Fruit fly (Drosophila melanogaster) whole organism, adult: Measurements from ENCODE around the gene Plp.
A peak's percentile ranks its signal among the peaks of the same experiment; 100 is the strongest.

Source experiments
- CG11617 ChIP-seq: fragments of 200-800 bp; sonication (Bioruptor generic); optimal IDR thresholded peaks from 2 replicates; lab custom pipeline; 2017; ENCODE audit warnings: mild to moderate bottlenecking, missing biosample characterization, missing genetic modification reagents, missing genetic modification characterization
- CG12768 ChIP-seq: fragments of 200-800 bp; sonication (Bioruptor generic); optimal IDR thresholded peaks from 2 replicates; lab custom pipeline; 2017; ENCODE audit warnings: missing biosample characterization, missing genetic modification characterization, mild to moderate bottlenecking, moderate library complexity, missing genetic modification reagents
- CG14711 ChIP-seq: fragments of 200-800 bp; sonication (Bioruptor generic); optimal IDR thresholded peaks from 2 replicates; lab custom pipeline; 2018; ENCODE audit warnings: missing biosample characterization, mild to moderate bottlenecking, missing genetic modification characterization, moderate library complexity
- CG1620 ChIP-seq: fragments of 200-800 bp; sonication (Bioruptor generic); optimal IDR thresholded peaks from 2 replicates; lab custom pipeline; 2016; ENCODE audit warnings: missing biosample characterization, missing genetic modification characterization
- CG33017 ChIP-seq: fragments of 200-800 bp; sonication (Bioruptor generic); optimal IDR thresholded peaks from 2 replicates; lab custom pipeline; 2018; ENCODE audit warnings: missing biosample characterization, mild to moderate bottlenecking, missing genetic modification characterization, moderate library complexity
- CG5204 ChIP-seq: fragments of 200-800 bp; sonication (Bioruptor generic); optimal IDR thresholded peaks from 2 replicates; lab custom pipeline; 2016; ENCODE audit warnings: missing biosample characterization, missing genetic modification characterization
- CG7045 ChIP-seq: fragments of 200-800 bp; sonication (Bioruptor generic); optimal IDR thresholded peaks from 2 replicates; lab custom pipeline; 2017; ENCODE audit warnings: missing biosample characterization, mild to moderate bottlenecking, missing genetic modification characterization
- CG7101 ChIP-seq: fragments of 200-800 bp; sonication (Bioruptor generic); optimal IDR thresholded peaks from 2 replicates; lab custom pipeline; 2018; ENCODE audit warnings: missing biosample characterization, mild to moderate bottlenecking, missing genetic modification characterization, moderate library complexity
- Clk ChIP-seq: fragments of 200-800 bp; sonication (Bioruptor generic); optimal IDR thresholded peaks from 2 replicates; lab custom pipeline; 2017; ENCODE audit warnings: missing biosample characterization, missing genetic modification characterization
- Crg-1 ChIP-seq: fragments of 200-800 bp; sonication (Bioruptor generic); optimal IDR thresholded peaks from 2 replicates; lab custom pipeline; 2016; ENCODE audit warnings: missing biosample characterization, missing genetic modification characterization
- Hr96 ChIP-seq: fragments of 200-800 bp; sonication (Bioruptor generic); optimal IDR thresholded peaks from 2 replicates; lab custom pipeline; 2016; ENCODE audit warnings: missing biosample characterization, missing genetic modification characterization
- Mnt ChIP-seq: fragments of 200-800 bp; sonication (Bioruptor generic); optimal IDR thresholded peaks from 2 replicates; lab custom pipeline; 2016; ENCODE audit warnings: missing biosample characterization, mild to moderate bottlenecking, missing genetic modification characterization
- bab1 ChIP-seq: fragments of 200-800 bp; sonication (Bioruptor generic); optimal IDR thresholded peaks from 3 replicates; lab custom pipeline; 2019; ENCODE audit warnings: missing biosample characterization, mild to moderate bottlenecking, missing genetic modification characterization, moderate library complexity
- cic ChIP-seq: fragments of 200-800 bp; sonication (Bioruptor generic); optimal IDR thresholded peaks from 2 replicates; lab custom pipeline; 2017; ENCODE audit warnings: missing biosample characterization, mild to moderate bottlenecking, missing genetic modification characterization, moderate library complexity
- cnc ChIP-seq, 2 experiments: fragments of >200 bp; optimal IDR thresholded peaks; 2 replicates each; lab custom pipeline; 2017
- kay ChIP-seq: fragments of 200-800 bp; sonication (Bioruptor generic); peaks from one replicate; lab custom pipeline; 2016; ENCODE audit warnings: missing biosample characterization, missing genetic modification characterization, borderline replicate concordance
- ovo ChIP-seq: fragments of 200-800 bp; sonication (Bioruptor generic); optimal IDR thresholded peaks from 2 replicates; lab custom pipeline; 2016; ENCODE audit warnings: missing biosample characterization, missing genetic modification characterization
- pad ChIP-seq: fragments of 200-800 bp; sonication (Bioruptor generic); optimal IDR thresholded peaks from 3 replicates; lab custom pipeline; 2017; ENCODE audit warnings: missing biosample characterization, missing genetic modification characterization, mild to moderate bottlenecking, moderate library complexity, missing genetic modification reagents
- tj ChIP-seq: fragments of 200-800 bp; sonication (Bioruptor generic); optimal IDR thresholded peaks from 3 replicates; lab custom pipeline; 2017; ENCODE audit warnings: missing biosample characterization, mild to moderate bottlenecking, missing genetic modification characterization, moderate library complexity
- toe ChIP-seq: fragments of 200-800 bp; sonication (Bioruptor generic); optimal IDR thresholded peaks from 2 replicates; lab custom pipeline; 2016; ENCODE audit warnings: missing biosample characterization, missing genetic modification characterization

Plp gene

DNA sequence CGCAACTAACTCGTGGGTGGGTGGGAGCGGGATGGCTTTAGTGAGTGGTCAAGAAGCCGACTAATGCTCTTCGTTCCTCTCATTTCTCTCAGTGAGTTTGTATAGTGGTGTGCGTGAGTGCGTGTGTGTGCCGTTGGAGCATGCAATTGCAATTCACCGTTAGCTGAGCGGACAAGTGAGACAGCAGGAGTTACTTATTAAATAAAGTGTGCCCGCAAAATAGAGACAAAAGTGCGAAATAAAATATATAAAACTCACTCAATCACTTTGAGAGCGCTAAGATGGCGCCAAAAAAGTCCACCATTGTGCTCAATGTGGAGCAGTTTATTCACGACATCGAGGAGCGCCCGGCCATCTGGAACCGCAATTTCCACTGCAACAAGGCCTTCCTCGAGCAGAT lies 14.0 kb upstream of the Plp start:
- TF ChIP-seq ovo (peak; percentile 45), CG14711 (tag; lab: Kevin White, UChicago) (no peak), CG7101 (no peak), Hr96 (no peak), CG1620 (GFP tag; lab: Kevin White, UChicago) (no peak), CG12768 (GFP tag; lab: Kevin White, UChicago) (no peak), cnc (optimal IDR thresholded peaks at IDR 0.05; lab: Kevin White, UChicago) (no peak), bab1 (GFP tag; lab: Kevin White, UChicago) (no peak), CG7045 (no peak), pad (GFP tag; lab: Kevin White, UChicago) (peak; percentile 24)

DNA sequence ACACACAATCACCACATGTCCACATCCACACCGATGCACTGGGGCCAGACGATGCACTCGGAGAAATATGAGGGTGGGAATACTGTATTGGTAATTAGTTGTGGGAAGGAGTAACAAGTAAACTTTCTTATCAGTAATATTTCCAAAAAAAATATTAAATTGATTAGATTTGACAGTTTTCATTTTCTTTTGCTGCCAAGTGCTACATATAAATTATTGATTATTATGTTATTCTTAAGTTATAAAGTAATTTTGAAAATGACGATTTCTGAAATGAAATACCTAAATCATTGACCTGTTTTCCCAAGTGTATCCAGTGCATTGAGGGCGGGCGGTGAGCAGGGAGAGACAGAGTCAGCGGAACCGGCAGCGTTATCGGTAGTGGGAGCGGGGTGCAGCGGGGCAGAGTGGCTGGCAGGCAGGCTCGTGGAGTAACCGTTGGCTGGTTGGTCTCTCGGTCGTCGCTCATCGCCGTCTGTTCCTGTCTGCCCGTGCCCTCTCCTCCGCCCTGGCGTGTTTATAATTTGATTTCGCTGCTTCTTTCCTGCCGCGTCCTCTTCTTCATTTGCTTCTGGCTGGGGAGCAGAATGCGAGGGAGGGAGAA lies 13.4 kb upstream of the Plp start:
- TF ChIP-seq CG7045 = peak; percentile 24
- TF ChIP-seq CG33017 (tag; lab: Kevin White, UChicago) = peak; percentile 19
- peak; percentile 66 for TF ChIP-seq pad (GFP tag; lab: Kevin White, UChicago)
- no peak for TF ChIP-seq Clk (GFP tag; lab: Kevin White, UChicago)
- TF ChIP-seq CG5204 (GFP tag; lab: Kevin White, UChicago) = peak; percentile 7
- TF ChIP-seq CG7101 = peak; percentile 64
- peak; percentile 31 for TF ChIP-seq kay
- TF ChIP-seq CG1620 (GFP tag; lab: Kevin White, UChicago) = no peak
- no peak for TF ChIP-seq Crg-1
- no peak for TF ChIP-seq cic (GFP tag; lab: Kevin White, UChicago)
- TF ChIP-seq CG12768 (GFP tag; lab: Kevin White, UChicago) = no peak
- no peak for TF ChIP-seq Mnt (GFP tag; lab: Kevin White, UChicago)
- peak; percentile 7 for TF ChIP-seq Hr96
- TF ChIP-seq CG14711 (tag; lab: Kevin White, UChicago) = peak; percentile 60
- TF ChIP-seq ovo = no peak
- TF ChIP-seq toe (GFP tag; lab: Kevin White, UChicago) = peak; percentile 10
- TF ChIP-seq tj (GFP tag; lab: Kevin White, UChicago) = peak; percentile 5
- peak; percentile 52 for TF ChIP-seq bab1 (GFP tag; lab: Kevin White, UChicago)
- TF ChIP-seq cnc (optimal IDR thresholded peaks at IDR 0.05; lab: Kevin White, UChicago) = no peak
- TF ChIP-seq CG11617 (GFP tag; lab: Kevin White, UChicago) = peak; percentile 63

DNA sequence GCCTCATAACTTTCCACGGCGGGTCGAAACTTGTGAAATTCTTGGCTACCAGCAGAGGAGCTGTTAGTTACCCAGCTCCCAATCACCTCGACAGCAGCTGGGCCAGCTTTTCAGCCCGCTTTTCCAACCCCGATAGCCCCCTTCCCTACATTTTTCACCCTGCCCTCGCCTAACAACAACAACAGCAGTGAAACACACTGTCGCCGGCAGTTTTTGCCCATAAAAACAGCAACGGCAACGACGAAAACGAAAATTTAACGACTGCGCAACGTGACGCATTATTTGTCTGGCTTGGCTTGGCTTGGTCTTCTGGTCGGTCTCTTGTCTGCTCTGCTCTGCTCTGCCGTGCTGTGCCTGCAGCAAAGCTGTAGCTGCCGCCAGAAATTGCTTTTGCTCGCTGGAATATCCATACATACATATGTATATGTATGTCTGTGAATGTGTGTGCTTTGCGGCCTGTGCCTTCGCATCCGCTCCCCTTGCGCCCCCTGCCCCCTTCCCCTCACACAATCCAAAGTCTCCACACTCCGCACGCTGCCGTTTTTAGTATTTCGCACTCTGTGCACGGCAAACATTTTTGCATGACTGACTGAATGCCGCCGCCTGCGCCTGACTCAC lies 12.7 kb upstream of the Plp start:
- no peak for TF ChIP-seq CG33017 (tag; lab: Kevin White, UChicago)
- no peak for TF ChIP-seq cnc (optimal IDR thresholded peaks at IDR 0.05; lab: Kevin White, UChicago)
- no peak for TF ChIP-seq pad (GFP tag; lab: Kevin White, UChicago)
- peak; percentile 80 for TF ChIP-seq tj (GFP tag; lab: Kevin White, UChicago)

DNA sequence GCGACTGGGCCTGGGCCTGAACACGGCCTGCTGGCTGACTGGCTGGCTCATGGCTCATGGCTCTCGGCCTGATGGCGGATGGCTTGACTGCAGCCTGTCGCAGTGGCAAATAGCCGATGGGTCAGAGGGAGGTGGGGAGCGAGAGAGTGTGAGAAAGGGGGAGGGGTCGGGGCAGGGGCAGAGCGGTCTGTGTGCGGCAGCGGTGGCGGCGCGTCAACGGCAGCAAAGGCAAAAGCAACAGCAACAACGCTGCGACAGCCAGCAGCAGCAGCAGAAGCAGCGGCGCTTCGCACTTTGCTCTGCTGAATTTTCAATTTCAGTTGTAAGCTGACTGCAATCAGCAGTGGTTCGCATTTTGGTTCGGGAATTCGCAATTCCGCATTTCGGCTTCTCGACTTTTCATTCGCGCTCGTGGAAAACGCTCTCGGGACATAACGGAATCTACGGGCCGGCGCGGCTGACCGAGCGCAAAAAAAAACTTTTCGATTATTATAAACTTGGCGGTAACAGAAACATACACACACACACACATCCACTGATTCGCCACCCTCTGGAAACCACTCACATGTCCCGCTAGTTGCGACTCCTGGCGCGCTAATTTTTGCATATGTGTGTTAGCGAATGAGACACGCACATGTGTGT lies 11.2 kb upstream of the Plp start, which contains the start of gene CG45071:
Gene CG45071, plus strand, starts transcription at position 317 of the 642 bp plus-strand sequence.
- TF ChIP-seq CG1620 (GFP tag; lab: Kevin White, UChicago) (no peak), pad (GFP tag; lab: Kevin White, UChicago) (peak; percentile 26), tj (GFP tag; lab: Kevin White, UChicago) (peak; percentile 94), Mnt (GFP tag; lab: Kevin White, UChicago) (no peak), CG12768 (GFP tag; lab: Kevin White, UChicago) (no peak), Crg-1 (no peak), ovo (peak; percentile 52), CG7045 (no peak)

DNA sequence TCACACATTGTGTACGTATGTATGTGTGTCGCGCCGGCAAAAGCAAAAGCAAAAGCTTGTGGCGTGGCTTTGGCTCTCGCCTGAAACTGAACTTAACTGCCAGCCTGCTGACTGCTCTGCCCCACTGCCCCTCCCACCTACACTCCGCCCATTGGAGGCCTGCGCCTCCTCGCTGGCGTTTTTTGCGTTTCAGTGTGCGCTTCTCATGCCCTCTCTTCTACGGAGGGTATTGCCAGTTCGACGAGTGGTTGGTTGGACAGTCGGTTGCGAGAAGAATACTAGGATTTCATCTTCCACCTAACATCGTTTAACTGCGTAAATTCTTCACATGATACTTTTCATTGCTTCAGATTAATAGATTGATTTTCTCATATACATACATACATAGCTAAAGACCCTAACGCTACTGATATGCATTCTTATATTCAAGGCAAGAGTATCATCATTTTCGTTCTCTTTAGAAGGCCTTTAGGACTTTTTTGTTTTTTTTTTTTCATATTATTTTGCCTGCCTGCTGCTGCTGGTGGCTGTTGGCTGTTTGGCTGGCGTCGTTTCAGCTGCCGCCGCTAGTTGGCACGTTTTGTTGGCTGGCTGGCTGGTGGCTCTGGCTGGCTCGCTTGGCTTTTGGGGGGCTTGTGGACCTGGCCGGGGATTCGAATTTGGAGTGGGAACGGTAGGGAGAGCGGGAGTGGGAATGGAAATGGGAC lies 10.5 kb upstream of the Plp start:
- TF ChIP-seq cnc (optimal IDR thresholded peaks at IDR 0.05; lab: Kevin White, UChicago) (no peak), CG12768 (GFP tag; lab: Kevin White, UChicago) (peak; percentile 22), pad (GFP tag; lab: Kevin White, UChicago) (no peak), Hr96 (peak; percentile 38), CG7101 (peak; percentile 23), Mnt (GFP tag; lab: Kevin White, UChicago) (no peak), toe (GFP tag; lab: Kevin White, UChicago) (no peak), CG5204 (GFP tag; lab: Kevin White, UChicago) (peak; percentile 51), CG33017 (tag; lab: Kevin White, UChicago) (peak; percentile 39)
